Fruit fly (Drosophila melanogaster): Measurements from ENCODE around the gene CG15239.

The CG15239 gene

dm6 chrX:3928520-3928919, 44.6 kb downstream of the CG15239 start (continued):
- TF ChIP-seq sqz (GFP tag; optimal IDR thresholded peaks at IDR 0.05) = no peak
- peak; percentile 17 for TF ChIP-seq sima (GFP tag; optimal IDR thresholded peaks at IDR 0.05)
- no peak for TF ChIP-seq Awh (GFP tag; IDR thresholded peaks at IDR 0.05)
- no peak for TF ChIP-seq scrt (GFP tag; optimal IDR thresholded peaks at IDR 0.05)

dm6 chrX:3930528-3931251, 46.7 kb downstream of the CG15239 start, which contains the start of gene CG42541:
CG42541 (minus strand) TSS chrX:3930578.
- TF ChIP-seq Med (GFP tag) (peak; percentile 68), unc-4 (GFP tag; IDR thresholded peaks at IDR 0.05; ENCODE audit: partially characterized antibody) (0 out of 2 replicates have a peak, but pooled peaks have one; percentile 23), pzg (GFP tag; optimal IDR thresholded peaks at IDR 0.05) (peak; percentile 18), Dp (GFP tag; optimal IDR thresholded peaks at IDR 0.05) (peak; percentile 1), CG34422 (GFP tag; IDR thresholded peaks at IDR 0.05) (0 out of 3 replicates have a peak, but pooled peaks have one; percentile 7), cwo (GFP tag; optimal IDR thresholded peaks at IDR 0.05) (no peak), CG31388 (GFP tag; optimal IDR thresholded peaks at IDR 0.05) (no peak), nau (GFP tag; optimal IDR thresholded peaks at IDR 0.05) (no peak), Antp (GFP tag; optimal IDR thresholded peaks at IDR 0.05) (no peak), CG7745 (tag; optimal IDR thresholded peaks at IDR 0.05) (no peak), CG12942 (GFP tag; optimal IDR thresholded peaks at IDR 0.05) (no peak), CG13894 (tag; optimal IDR thresholded peaks at IDR 0.05) (peak; percentile 13), Deaf1 (tag; optimal IDR thresholded peaks at IDR 0.05) (peak; percentile 97), sqz (GFP tag; optimal IDR thresholded peaks at IDR 0.05) (no peak), CG18599 (GFP tag; optimal IDR thresholded peaks at IDR 0.05) (no peak), CG4707 (GFP tag; optimal IDR thresholded peaks at IDR 0.05) (no peak), CG15073 (GFP tag; optimal IDR thresholded peaks at IDR 0.05) (no peak), CG15514 (GFP tag; optimal IDR thresholded peaks at IDR 0.05) (peak; percentile 63), CG18011 (GFP tag; optimal IDR thresholded peaks at IDR 0.05) (peak; percentile 56), CG15479 (GFP tag; optimal IDR thresholded peaks at IDR 0.05) (no peak), seq (GFP tag; IDR thresholded peaks at IDR 0.05) (peak; percentile 25; the same call in 1 of the 2 replicates), slou (GFP tag; optimal IDR thresholded peaks at IDR 0.05) (no peak), CG2199 (GFP tag; IDR thresholded peaks at IDR 0.05) (no peak), scrt (GFP tag; optimal IDR thresholded peaks at IDR 0.05) (peak; percentile 97)

- TF ChIP-seq ranshi (GFP tag; IDR thresholded peaks at IDR 0.05) = 0 out of 2 replicates have a peak, but pooled peaks have one; percentile 33
- peak; percentile 30 for TF ChIP-seq CG17359 (tag; optimal IDR thresholded peaks at IDR 0.05)
- peak; percentile 40; the same call in 1 of the 2 replicates for TF ChIP-seq vvl (GFP tag; IDR thresholded peaks at IDR 0.05)
- no peak for TF ChIP-seq dati (GFP tag; IDR thresholded peaks at IDR 0.05)
- peak; percentile 28 for TF ChIP-seq nmo (GFP tag; optimal IDR thresholded peaks at IDR 0.05)
- TF ChIP-seq CG2129 (GFP tag; IDR thresholded peaks at IDR 0.05; ENCODE audit: partially characterized antibody) = no peak
- no peak for TF ChIP-seq CG11560 (tag; IDR thresholded peaks at IDR 0.05)
- peak; percentile 11 for TF ChIP-seq CG15269 (tag; optimal IDR thresholded peaks at IDR 0.05)
- TF ChIP-seq phol (tag; optimal IDR thresholded peaks at IDR 0.05) = peak; percentile 42
- peak; percentile 24 for TF ChIP-seq CG15514 (GFP tag; optimal IDR thresholded peaks at IDR 0.05)
- TF ChIP-seq CG31441 (GFP tag; IDR thresholded peaks at IDR 0.05) = peak; percentile 45
- no peak for TF ChIP-seq zf30C (GFP tag; optimal IDR thresholded peaks at IDR 0.05)
- peak; percentile 16 for TF ChIP-seq CG30403 (GFP tag; optimal IDR thresholded peaks at IDR 0.05)
- no peak for TF ChIP-seq CG8089 (GFP tag; optimal IDR thresholded peaks at IDR 0.05)
- TF ChIP-seq tna (GFP tag; IDR thresholded peaks at IDR 0.05; ENCODE audit: partially characterized antibody) = no peak
- peak; percentile 49 for TF ChIP-seq sisA (GFP tag; IDR thresholded peaks at IDR 0.05)
- TF ChIP-seq CG18599 (GFP tag; optimal IDR thresholded peaks at IDR 0.05) = peak; percentile 3
- peak; percentile 8 for TF ChIP-seq CG12659 (GFP tag; optimal IDR thresholded peaks at IDR 0.05)
- peak; percentile 30 for TF ChIP-seq unpg (GFP tag; optimal IDR thresholded peaks at IDR 0.05)
- TF ChIP-seq CG10979 (tag; optimal IDR thresholded peaks at IDR 0.05) = peak; percentile 35
- TF ChIP-seq CG14667 (GFP tag; IDR thresholded peaks at IDR 0.05) = peak; percentile 25; the same call in 1 of the 2 replicates
Measured at dm6 chrX:3931669-3932068, 47.7 kb downstream of the CG15239 start.
